Fruit fly (Drosophila melanogaster) whole organism, embryonic: ENCODE data around the gene Ras85D.
A peak's percentile ranks its signal among the peaks of the same experiment; 100 is the strongest.

Experiments used
- Aef1 ChIP-seq: fragments of 200-800 bp; sonication (Bioruptor generic); IDR thresholded peaks from 3 replicates; pipeline ENCODE4 v1.3.6; 2022; ENCODE audit warnings: missing biosample characterization, missing genetic modification characterization
- B-H2 ChIP-seq: fragments of 200-800 bp; sonication (Bioruptor generic); optimal IDR thresholded peaks from 2 replicates; lab custom pipeline; 2018; ENCODE audit warnings: missing biosample characterization, mild to moderate bottlenecking, missing genetic modification characterization
- C15 ChIP-seq: fragments of 200-800 bp; sonication (Bioruptor generic); IDR thresholded peaks from 3 replicates; pipeline ENCODE4 v1.3.6; 2022; ENCODE audit warnings: missing biosample characterization, missing genetic modification characterization
- CG11093 ChIP-seq: fragments of 200-800 bp; sonication (Bioruptor generic); IDR thresholded peaks from 3 replicates; pipeline ENCODE4 v1.3.6; 2022; ENCODE audit warnings: missing biosample characterization, missing genetic modification characterization
- CG11398 ChIP-seq: fragments of 200-800 bp; sonication (Bioruptor generic); optimal IDR thresholded peaks from 2 replicates; lab custom pipeline; 2016; ENCODE audit warnings: missing biosample characterization, missing genetic modification characterization
- CG11504 ChIP-seq: fragments of 200-800 bp; sonication (Bioruptor generic); optimal IDR thresholded peaks from 3 replicates; lab custom pipeline; 2019; ENCODE audit warnings: missing biosample characterization, mild to moderate bottlenecking, missing genetic modification characterization, moderate library complexity
- CG12071 ChIP-seq: fragments of 200-800 bp; sonication (Bioruptor generic); optimal IDR thresholded peaks from 3 replicates; lab custom pipeline; 2018; ENCODE audit warnings: missing biosample characterization, mild to moderate bottlenecking, missing genetic modification characterization
- CG12236 ChIP-seq: fragments of 200-800 bp; sonication (Bioruptor generic); optimal IDR thresholded peaks from 2 replicates; lab custom pipeline; 2016; ENCODE audit warnings: missing biosample characterization, missing genetic modification characterization
- CG14710 ChIP-seq: fragments of 200-800 bp; sonication (Bioruptor generic); optimal IDR thresholded peaks from 3 replicates; lab custom pipeline; 2019; ENCODE audit warnings: missing biosample characterization, mild to moderate bottlenecking, missing genetic modification characterization, moderate library complexity
- CG1602 ChIP-seq: fragments of 200-800 bp; sonication (Bioruptor generic); optimal IDR thresholded peaks from 3 replicates; lab custom pipeline; 2016; ENCODE audit warnings: missing biosample characterization, missing genetic modification characterization
- CG6272 ChIP-seq: fragments of 200-800 bp; sonication (Bioruptor generic); IDR thresholded peaks from 2 replicates; pipeline ENCODE4 v1.3.6; 2022; ENCODE audit warnings: missing biosample characterization, missing genetic modification characterization
- CG8281 ChIP-seq: fragments of 200-800 bp; sonication (Bioruptor generic); optimal IDR thresholded peaks from 2 replicates; lab custom pipeline; 2018; ENCODE audit warnings: missing biosample characterization, mild to moderate bottlenecking, missing genetic modification characterization, moderate library complexity
- CG9609 ChIP-seq: fragments of 200-800 bp; sonication (Bioruptor generic); optimal IDR thresholded peaks from 3 replicates; lab custom pipeline; 2016; ENCODE audit warnings: missing biosample characterization, missing genetic modification characterization
- CG9727 ChIP-seq: fragments of 200-800 bp; sonication (Bioruptor generic); optimal IDR thresholded peaks from 3 replicates; lab custom pipeline; 2017; ENCODE audit warnings: missing biosample characterization, mild to moderate bottlenecking, missing genetic modification characterization
- CG9876 ChIP-seq: fragments of 200-800 bp; sonication (Bioruptor generic); optimal IDR thresholded peaks from 2 replicates; lab custom pipeline; 2016; ENCODE audit warnings: missing biosample characterization, missing genetic modification characterization
- Dip2 ChIP-seq: fragments of 200-800 bp; sonication (Bioruptor generic); IDR thresholded peaks from 2 replicates; pipeline ENCODE4 v1.3.6; 2022; ENCODE audit warnings: missing biosample characterization, missing genetic modification characterization
- GATAe ChIP-seq: fragments of 200-800 bp; sonication (Bioruptor generic); conservative IDR thresholded peaks from 2 replicates; pipeline ENCODE4 v1.3.6; 2022; ENCODE audit warnings: missing biosample characterization, missing genetic modification characterization
- Hey ChIP-seq: fragments of 200-800 bp; sonication (Bioruptor generic); optimal IDR thresholded peaks from 3 replicates; lab custom pipeline; 2018; ENCODE audit warnings: missing biosample characterization, mild to moderate bottlenecking, missing genetic modification characterization
- Lhr ChIP-seq: fragments of 200-800 bp; sonication (Bioruptor generic); optimal IDR thresholded peaks from 3 replicates; lab custom pipeline; 2017; ENCODE audit warnings: mild to moderate bottlenecking, missing biosample characterization, missing genetic modification reagents, missing genetic modification characterization
- Mad ChIP-seq: fragments of 200-800 bp; sonication (Bioruptor generic); optimal IDR thresholded peaks from 2 replicates; lab custom pipeline; 2016; ENCODE audit warnings: missing biosample characterization, missing genetic modification characterization
- Mes4 ChIP-seq: fragments of 200-800 bp; sonication (Bioruptor generic); optimal IDR thresholded peaks from 2 replicates; lab custom pipeline; 2016; ENCODE audit warnings: missing biosample characterization, missing genetic modification characterization
- NC2α ChIP-seq: fragments of 200-800 bp; sonication (Bioruptor generic); optimal IDR thresholded peaks from 2 replicates; lab custom pipeline; 2016; ENCODE audit warnings: missing biosample characterization, missing genetic modification characterization
- Nf-YB ChIP-seq: fragments of 200-800 bp; sonication (Bioruptor generic); optimal IDR thresholded peaks from 3 replicates; lab custom pipeline; 2019; ENCODE audit warnings: missing biosample characterization, mild to moderate bottlenecking, missing genetic modification characterization, moderate library complexity
- Scr ChIP-seq: fragments of 200-800 bp; sonication (Bioruptor generic); IDR thresholded peaks from 2 replicates; pipeline ENCODE4 v1.3.6; 2022; ENCODE audit warnings: missing biosample characterization, missing genetic modification characterization; ENCODE audit not compliant: partially characterized antibody
- Sry-δ ChIP-seq: fragments of 200-800 bp; sonication (Bioruptor generic); optimal IDR thresholded peaks from 2 replicates; lab custom pipeline; 2016; ENCODE audit warnings: missing biosample characterization, missing genetic modification characterization
- Taf1 ChIP-seq: fragments of 200-800 bp; sonication (Bioruptor generic); IDR thresholded peaks from 2 replicates; pipeline ENCODE4 v1.3.6; 2022; ENCODE audit warnings: missing biosample characterization, missing genetic modification characterization
- Trl ChIP-seq, 3 experiments: fragments of >200 bp in 2 of 3; fragments of 200-800 bp in 1 of 3; sonication (Bioruptor generic) in 1 of 3; optimal IDR thresholded peaks; 2 replicates in 1 of 3; 3 replicates in 2 of 3; lab custom pipeline; 2016 to 2017; ENCODE audit warnings: missing biosample characterization in 1 of 3, missing genetic modification characterization in 1 of 3
- amos ChIP-seq: fragments of 200-800 bp; sonication (Bioruptor generic); IDR thresholded peaks from 2 replicates; pipeline ENCODE4 v1.3.6; 2022; ENCODE audit warnings: missing biosample characterization, missing genetic modification characterization; ENCODE audit not compliant: partially characterized antibody
- az2 ChIP-seq: fragments of 200-800 bp; sonication (Bioruptor generic); optimal IDR thresholded peaks from 3 replicates; lab custom pipeline; 2016; ENCODE audit warnings: missing biosample characterization, missing genetic modification characterization
- bigmax ChIP-seq: fragments of 200-800 bp; sonication (Bioruptor generic); optimal IDR thresholded peaks from 2 replicates; lab custom pipeline; 2018; ENCODE audit warnings: missing biosample characterization, mild to moderate bottlenecking, missing genetic modification characterization
- corto ChIP-seq: fragments of 200-800 bp; sonication (Bioruptor generic); optimal IDR thresholded peaks from 2 replicates; lab custom pipeline; 2016; ENCODE audit warnings: missing biosample characterization, mild to moderate bottlenecking, missing genetic modification characterization, moderate library complexity
- dysf ChIP-seq: fragments of 200-800 bp; sonication (Bioruptor generic); IDR thresholded peaks from 3 replicates; pipeline ENCODE4 v1.3.6; 2022; ENCODE audit warnings: missing biosample characterization, missing genetic modification characterization
- ems ChIP-seq: fragments of 200-800 bp; sonication (Bioruptor generic); optimal IDR thresholded peaks from 3 replicates; lab custom pipeline; 2016; ENCODE audit warnings: missing biosample characterization, missing genetic modification characterization
- eve ChIP-seq, 2 experiments: fragments of >200 bp; optimal IDR thresholded peaks; 2 replicates each; lab custom pipeline; 2017; ENCODE audit warnings: missing biosample characterization in 2 of 2, missing genetic modification characterization in 2 of 2
- fd64A ChIP-seq: fragments of 200-800 bp; sonication (Bioruptor generic); optimal IDR thresholded peaks from 3 replicates; lab custom pipeline; 2018; ENCODE audit warnings: missing biosample characterization, mild to moderate bottlenecking, missing genetic modification characterization
- gro ChIP-seq: fragments of 200-800 bp; sonication (Bioruptor generic); optimal IDR thresholded peaks from 2 replicates; lab custom pipeline; 2016; ENCODE audit warnings: missing biosample characterization, missing genetic modification characterization
- jing ChIP-seq: fragments of 200-800 bp; sonication (Bioruptor generic); optimal IDR thresholded peaks from 2 replicates; lab custom pipeline; 2018; ENCODE audit warnings: missing biosample characterization, mild to moderate bottlenecking, missing genetic modification characterization
- kah ChIP-seq: fragments of 200-800 bp; sonication (Bioruptor generic); optimal IDR thresholded peaks from 2 replicates; lab custom pipeline; 2018; ENCODE audit warnings: missing biosample characterization, mild to moderate bottlenecking, missing genetic modification characterization
- kay ChIP-seq: fragments of 200-800 bp; sonication (Bioruptor generic); optimal IDR thresholded peaks from 2 replicates; lab custom pipeline; 2016; ENCODE audit warnings: missing biosample characterization, missing genetic modification characterization
- knrl ChIP-seq: fragments of 200-800 bp; sonication (Bioruptor generic); IDR thresholded peaks from 3 replicates; pipeline ENCODE4 v1.3.6; 2022; ENCODE audit warnings: missing biosample characterization, missing genetic modification characterization; ENCODE audit not compliant: partially characterized antibody
- oc ChIP-seq: fragments of 200-800 bp; sonication (Bioruptor generic); optimal IDR thresholded peaks from 2 replicates; lab custom pipeline; 2018; ENCODE audit warnings: missing biosample characterization, mild to moderate bottlenecking, missing genetic modification characterization, moderate library complexity
- pfk ChIP-seq: fragments of 200-800 bp; sonication (Bioruptor generic); optimal IDR thresholded peaks from 2 replicates; lab custom pipeline; 2018; ENCODE audit warnings: missing biosample characterization, mild to moderate bottlenecking, missing genetic modification characterization, moderate library complexity
- ranshi ChIP-seq: fragments of 200-800 bp; sonication (Bioruptor generic); IDR thresholded peaks from 2 replicates; pipeline ENCODE4 v1.3.6; 2022; ENCODE audit warnings: missing biosample characterization, missing genetic modification characterization
- tll ChIP-seq, 2 experiments: fragments of 200-800 bp in 1 of 2; fragments of >200 bp in 1 of 2; sonication (Bioruptor generic) in 1 of 2; optimal IDR thresholded peaks; 2 replicates each; lab custom pipeline; 2017 to 2019; ENCODE audit warnings: missing biosample characterization in 2 of 2, missing genetic modification characterization in 2 of 2, mild to moderate bottlenecking in 1 of 2, moderate library complexity in 1 of 2
- tup ChIP-seq: fragments of 200-800 bp; sonication (Bioruptor generic); optimal IDR thresholded peaks from 2 replicates; lab custom pipeline; 2016; ENCODE audit warnings: missing biosample characterization, mild to moderate bottlenecking, missing genetic modification characterization, moderate library complexity
- twi ChIP-seq: fragments of 200-800 bp; optimal IDR thresholded peaks from 2 replicates; lab custom pipeline; 2019; ENCODE audit warnings: missing biosample characterization, mild to moderate bottlenecking, missing genetic modification characterization, moderate library complexity
- zen2 ChIP-seq: fragments of 200-800 bp; sonication (Bioruptor generic); IDR thresholded peaks from 3 replicates; pipeline ENCODE4 v1.3.6; 2022; ENCODE audit warnings: missing biosample characterization, missing genetic modification characterization; ENCODE audit not compliant: partially characterized antibody

The Ras85D gene

DNA sequence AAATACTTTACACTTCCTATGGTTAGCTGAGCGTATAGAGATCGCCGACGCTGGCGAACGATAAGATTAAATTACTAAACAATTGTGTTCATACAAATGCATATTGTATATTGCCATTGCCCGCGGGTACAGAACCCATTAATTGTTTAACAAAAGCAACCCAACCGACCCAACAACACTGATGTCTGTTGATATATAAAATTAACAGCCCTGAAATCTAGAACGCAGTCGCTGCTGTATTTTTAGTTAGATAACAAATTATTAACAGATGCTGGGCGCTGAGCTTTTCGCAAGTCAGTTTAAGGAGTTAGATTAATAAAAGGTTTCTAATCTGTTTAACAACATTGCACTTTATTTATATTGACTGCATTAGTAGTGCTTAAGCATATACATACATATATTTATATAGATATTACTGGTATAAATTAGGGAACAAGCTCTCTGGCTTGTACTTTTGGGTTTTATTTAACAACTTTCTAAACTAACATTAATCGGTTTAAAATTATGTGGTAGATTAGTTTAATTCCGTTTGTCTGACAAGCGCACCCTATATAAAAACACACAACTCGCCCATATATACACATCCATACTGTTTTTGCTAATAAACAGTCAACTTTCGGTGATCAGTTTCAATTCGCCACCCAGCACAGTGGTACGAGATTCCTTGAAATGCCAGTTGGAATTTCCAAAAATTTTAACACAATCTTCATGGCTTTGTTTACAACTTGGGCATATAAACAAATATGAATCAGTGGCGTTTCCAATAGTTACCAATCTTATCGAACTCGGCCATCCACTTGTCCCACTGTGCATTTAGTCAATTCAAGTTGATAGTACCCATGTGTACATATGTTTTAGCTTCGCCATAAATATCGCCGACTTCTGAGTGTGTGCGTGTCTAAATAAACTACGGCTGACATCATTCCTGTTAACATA is 15.3 kb upstream of the Ras85D start (continued):
- TF ChIP-seq CG12071 (GFP tag; lab: Kevin White, UChicago) (peak; percentile 95), CG12236 (GFP tag; lab: Kevin White, UChicago) (peak; percentile 7), Aef1 (GFP tag; lab: Robert Waterston, UW) (peak; percentile 92), knrl (GFP tag; lab: Robert Waterston, UW) (peak; percentile 21; the same call in 1 of the 3 replicates), CG11398 (GFP tag; lab: Kevin White, UChicago) (peak; percentile 67), CG9609 (GFP tag; lab: Kevin White, UChicago) (peak; percentile 73), tll (GFP tag; optimal IDR thresholded peaks at IDR 0.05; lab: Kevin White, UChicago) (no peak), Hey (tag; lab: Kevin White, UChicago) (peak; percentile 66), Lhr (GFP tag; lab: Kevin White, UChicago) (no peak), pfk (GFP tag; lab: Kevin White, UChicago) (peak; percentile 21), eve (GFP tag; optimal IDR thresholded peaks at IDR 0.05; lab: Kevin White, UChicago) (no peak), Nf-YB (GFP tag; lab: Kevin White, UChicago) (peak; percentile 24), dysf (GFP tag; lab: Robert Waterston, UW) (peak; percentile 95), Dip2 (GFP tag; lab: Robert Waterston, UW) (peak; percentile 27; the same call in 1 of the 2 replicates), zen2 (GFP tag; lab: Robert Waterston, UW) (no peak), corto (peak; percentile 96), CG14710 (tag; lab: Kevin White, UChicago) (peak; percentile 35), kah (peak; percentile 58), NC2α (GFP tag; lab: Kevin White, UChicago) (peak; percentile 21), CG6272 (peak; percentile 88), Scr (GFP tag; lab: Robert Waterston, UW) (no peak), CG11504 (no peak), B-H2 (GFP tag; lab: Kevin White, UChicago) (peak; percentile 53), CG1602 (GFP tag; lab: Kevin White, UChicago) (peak; percentile 63), C15 (GFP tag; lab: Robert Waterston, UW) (peak; percentile 84; the same call in 2 of the 3 replicates), fd64A (peak; percentile 26), GATAe (peak; percentile 93), az2 (GFP tag; lab: Kevin White, UChicago) (peak; percentile 74), oc (tag; lab: Kevin White, UChicago) (no peak), Sry-δ (GFP tag; lab: Kevin White, UChicago) (peak; percentile 58), Mes4 (GFP tag; lab: Kevin White, UChicago) (peak; percentile 55), ranshi (GFP tag; lab: Robert Waterston, UW) (peak; percentile 94), amos (GFP tag; lab: Robert Waterston, UW) (no peak), CG9727 (peak; percentile 90), kay (GFP tag; lab: Kevin White, UChicago) (peak; percentile 86), Taf1 (peak; percentile 89), CG9876 (peak; percentile 68), jing (GFP tag; lab: Kevin White, UChicago) (no peak), CG11093 (peak; percentile 66; the same call in 2 of the 3 replicates), bigmax (GFP tag; lab: Kevin White, UChicago) (peak; percentile 51), tup (peak; percentile 61), Mad (GFP tag; lab: Kevin White, UChicago) (peak; percentile 74), ems (GFP tag; lab: Kevin White, UChicago) (peak; percentile 93), CG8281 (tag; lab: Kevin White, UChicago) (peak; percentile 62), Trl (optimal IDR thresholded peaks at IDR 0.05; lab: Kevin White, UChicago) (no peak), Trl (GFP tag; optimal IDR thresholded peaks at IDR 0.05; lab: Kevin White, UChicago) (peak; percentile 96), twi (tag; lab: Kevin White, UChicago) (no peak), gro (GFP tag; lab: Kevin White, UChicago) (peak; percentile 98)
